Worm (Caenorhabditis elegans) whole organism, L2 larva: ENCODE data around the gene F59B10.4.

Experiments used
- C34F6.9 ChIP-seq: fragments of 150-350 bp; optimal IDR thresholded peaks from 2 replicates; lab custom pipeline; 2014; ENCODE audit warnings: missing biosample characterization, missing genetic modification characterization
- R02D3.7 ChIP-seq: fragments of 150-350 bp; optimal IDR thresholded peaks from 2 replicates; lab custom pipeline; 2014; ENCODE audit warnings: missing biosample characterization, missing genetic modification characterization
- ZK546.5 ChIP-seq: sonication (generic microtip); optimal IDR thresholded peaks from 2 replicates; lab custom pipeline; 2017; ENCODE audit warnings: missing biosample characterization, missing genetic modification characterization
- alr-1 ChIP-seq: fragments of 150-350 bp; optimal IDR thresholded peaks from 2 replicates; lab custom pipeline; 2014; ENCODE audit warnings: missing biosample characterization, missing genetic modification characterization
- aly-2 ChIP-seq: fragments of 150-350 bp; optimal IDR thresholded peaks from 2 replicates; lab custom pipeline; 2014; ENCODE audit warnings: missing biosample characterization, missing genetic modification characterization
- ama-1 ChIP-seq: fragments of 150-350 bp; optimal IDR thresholded peaks from 2 replicates; lab custom pipeline; 2018; ENCODE audit warnings: inconsistent platforms
- blmp-1 ChIP-seq: sonication (generic microtip); optimal IDR thresholded peaks from 2 replicates; lab custom pipeline; 2017; ENCODE audit warnings: missing genetic modification characterization, mild to moderate bottlenecking, missing compliant biosample characterization, antibody characterized with exemption, moderate library complexity; ENCODE audit not compliant: insufficient read depth
- ceh-16 ChIP-seq: fragments of 150-350 bp; optimal IDR thresholded peaks from 2 replicates; lab custom pipeline; 2014; ENCODE audit warnings: missing biosample characterization, missing genetic modification characterization
- crh-2 ChIP-seq: sonication (generic microtip); optimal IDR thresholded peaks from 2 replicates; lab custom pipeline; 2017; ENCODE audit warnings: missing biosample characterization, missing genetic modification characterization
- dmd-4 ChIP-seq: sonication (generic microtip); optimal IDR thresholded peaks from 2 replicates; lab custom pipeline; 2017; ENCODE audit warnings: missing biosample characterization, missing genetic modification characterization
- egl-27 ChIP-seq: sonication (generic microtip); optimal IDR thresholded peaks from 3 replicates; lab custom pipeline; 2017; ENCODE audit warnings: missing biosample characterization, missing genetic modification reagents, missing genetic modification characterization
- elt-1 ChIP-seq: fragments of 150-350 bp; optimal IDR thresholded peaks from 2 replicates; lab custom pipeline; 2014; ENCODE audit warnings: missing biosample characterization, missing genetic modification characterization
- elt-3 ChIP-seq: sonication (generic microtip); optimal IDR thresholded peaks from 2 replicates; lab custom pipeline; 2017; ENCODE audit warnings: missing biosample characterization, missing genetic modification characterization
- fos-1 ChIP-seq: fragments of 150-350 bp; optimal IDR thresholded peaks from 2 replicates; lab custom pipeline; 2014; ENCODE audit warnings: missing biosample characterization, missing genetic modification characterization
- gmeb-1 ChIP-seq: fragments of 150-350 bp; optimal IDR thresholded peaks from 2 replicates; lab custom pipeline; 2014; ENCODE audit warnings: missing biosample characterization, missing genetic modification characterization
- lin-13 ChIP-seq: fragments of 150-350 bp; optimal IDR thresholded peaks from 2 replicates; lab custom pipeline; 2014; ENCODE audit warnings: missing biosample characterization, missing genetic modification reagents, missing genetic modification characterization
- lin-39 ChIP-seq: fragments of 150-350 bp; optimal IDR thresholded peaks from 2 replicates; lab custom pipeline; 2014; ENCODE audit warnings: missing biosample characterization, missing genetic modification reagents, missing genetic modification characterization
- lsy-2 ChIP-seq, 2 experiments: fragments of 150-350 bp in 1 of 2; sonication (generic microtip) in 1 of 2; optimal IDR thresholded peaks; 2 replicates each; lab custom pipeline; 2014 to 2017; ENCODE audit warnings: missing biosample characterization in 2 of 2, missing genetic modification characterization in 2 of 2
- mab-5 ChIP-seq: fragments of 150-350 bp; optimal IDR thresholded peaks from 2 replicates; lab custom pipeline; 2014; ENCODE audit warnings: missing biosample characterization, missing genetic modification characterization
- mbf-1 ChIP-seq: sonication (generic microtip); optimal IDR thresholded peaks from 2 replicates; lab custom pipeline; 2017; ENCODE audit warnings: missing biosample characterization, missing genetic modification characterization
- mdl-1 ChIP-seq, 2 experiments: fragments of 150-350 bp in 1 of 2; sonication (generic microtip) in 1 of 2; optimal IDR thresholded peaks; 2 replicates each; lab custom pipeline; 2017; ENCODE audit warnings: missing biosample characterization in 2 of 2, missing genetic modification characterization in 2 of 2
- nhr-10 ChIP-seq: sonication (generic microtip); optimal IDR thresholded peaks from 2 replicates; lab custom pipeline; 2017; ENCODE audit warnings: missing biosample characterization, missing genetic modification characterization
- nhr-11 ChIP-seq: fragments of 150-350 bp; optimal IDR thresholded peaks from 2 replicates; lab custom pipeline; 2014; ENCODE audit warnings: missing biosample characterization, missing genetic modification characterization
- nhr-12 ChIP-seq: fragments of 150-350 bp; optimal IDR thresholded peaks from 2 replicates; lab custom pipeline; 2014; ENCODE audit warnings: missing biosample characterization, missing genetic modification characterization
- nhr-129 ChIP-seq: fragments of 150-350 bp; optimal IDR thresholded peaks from 2 replicates; lab custom pipeline; 2014; ENCODE audit warnings: missing biosample characterization, missing genetic modification characterization
- nhr-21 ChIP-seq: fragments of 150-350 bp; optimal IDR thresholded peaks from 2 replicates; lab custom pipeline; 2014; ENCODE audit warnings: missing biosample characterization, missing genetic modification characterization
- nhr-23 ChIP-seq: fragments of 150-350 bp; optimal IDR thresholded peaks from 2 replicates; lab custom pipeline; 2014; ENCODE audit warnings: missing biosample characterization, missing genetic modification reagents, missing genetic modification characterization
- nhr-237 ChIP-seq: fragments of 150-350 bp; optimal IDR thresholded peaks from 2 replicates; lab custom pipeline; 2014; ENCODE audit warnings: missing biosample characterization, missing genetic modification characterization
- nhr-25 ChIP-seq: fragments of 150-350 bp; sonication (generic microtip); optimal IDR thresholded peaks from 3 replicates; lab custom pipeline; 2014; ENCODE audit warnings: missing biosample characterization, missing genetic modification characterization
- nhr-6 ChIP-seq: fragments of 150-350 bp; optimal IDR thresholded peaks from 2 replicates; lab custom pipeline; 2014; ENCODE audit warnings: missing biosample characterization, missing genetic modification characterization
- nhr-77 ChIP-seq: fragments of 150-350 bp; optimal IDR thresholded peaks from 2 replicates; lab custom pipeline; 2014; ENCODE audit warnings: missing biosample characterization, missing genetic modification characterization
- peb-1 ChIP-seq: fragments of 150-350 bp; optimal IDR thresholded peaks from 2 replicates; lab custom pipeline; 2014; ENCODE audit warnings: missing biosample characterization, missing genetic modification characterization
- sem-4 ChIP-seq: fragments of 150-350 bp; optimal IDR thresholded peaks from 2 replicates; lab custom pipeline; 2014; ENCODE audit warnings: missing biosample characterization, missing genetic modification reagents, missing genetic modification characterization
- skn-1 ChIP-seq: sonication (generic microtip); optimal IDR thresholded peaks from 2 replicates; lab custom pipeline; 2017; ENCODE audit warnings: missing biosample characterization, missing genetic modification characterization
- sma-3 ChIP-seq: sonication (generic microtip); optimal IDR thresholded peaks from 2 replicates; lab custom pipeline; 2016; ENCODE audit warnings: missing genetic modification reagents, missing genetic modification characterization, missing compliant biosample characterization
- sma-9 ChIP-seq, 2 experiments: fragments of 150-350 bp in 1 of 2; sonication (generic microtip) in 1 of 2; optimal IDR thresholded peaks; 2 replicates each; lab custom pipeline; 2014 to 2016; ENCODE audit warnings: missing genetic modification characterization in 2 of 2, mild to moderate bottlenecking in 1 of 2, missing biosample characterization in 1 of 2, missing compliant biosample characterization in 1 of 2, missing genetic modification reagents in 1 of 2, moderate library complexity in 1 of 2
- snpc-4 ChIP-seq: fragments of 150-350 bp; optimal IDR thresholded peaks from 2 replicates; lab custom pipeline; 2014; ENCODE audit warnings: missing biosample characterization, missing genetic modification characterization
- unc-39 ChIP-seq: fragments of 150-350 bp; optimal IDR thresholded peaks from 2 replicates; lab custom pipeline; 2014; ENCODE audit warnings: missing biosample characterization, missing genetic modification characterization
- unc-55 ChIP-seq: fragments of 150-350 bp; sonication (generic microtip); optimal IDR thresholded peaks from 3 replicates; lab custom pipeline; 2014; ENCODE audit warnings: missing biosample characterization, missing genetic modification reagents, missing genetic modification characterization
- unc-62 ChIP-seq: fragments of 150-350 bp; optimal IDR thresholded peaks from 2 replicates; lab custom pipeline; 2014; ENCODE audit warnings: missing biosample characterization, missing genetic modification reagents, missing genetic modification characterization
- zag-1 ChIP-seq: fragments of 150-350 bp; optimal IDR thresholded peaks from 2 replicates; lab custom pipeline; 2014; ENCODE audit warnings: missing biosample characterization, missing genetic modification characterization
- ztf-1 ChIP-seq: fragments of 200-800 bp; sonication (Bioruptor generic); conservative IDR thresholded peaks from 2 replicates; pipeline ENCODE4 v1.3.6; 2022; ENCODE audit warnings: missing genetic modification characterization, missing compliant biosample characterization
- ztf-11 ChIP-seq: sonication (generic microtip); optimal IDR thresholded peaks from 2 replicates; lab custom pipeline; 2017; ENCODE audit warnings: missing biosample characterization, missing genetic modification characterization
- ztf-4 ChIP-seq: fragments of 150-350 bp; optimal IDR thresholded peaks from 2 replicates; lab custom pipeline; 2014; ENCODE audit warnings: missing biosample characterization, missing genetic modification characterization

Gene F59B10.4

DNA sequence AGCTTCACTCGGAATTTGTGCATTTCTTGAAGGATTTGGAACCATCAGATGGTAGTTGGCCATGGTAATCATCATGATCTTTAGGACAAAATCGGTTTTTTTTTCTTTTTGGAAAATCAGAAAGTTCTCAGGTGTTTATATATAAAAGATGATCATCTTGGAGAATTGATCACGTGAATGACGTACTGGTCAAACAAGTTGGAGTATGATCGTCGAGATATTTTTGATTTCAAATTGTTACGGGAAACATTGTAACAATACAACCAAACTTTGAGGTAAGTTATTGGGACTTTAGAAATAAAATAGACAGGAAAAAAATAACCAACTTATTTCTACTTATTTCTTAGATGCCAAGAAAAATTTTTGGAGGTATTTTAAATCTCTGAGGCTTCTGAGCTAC, at the start of gene F59B10.4:
TSS of gene F59B10.4 (minus strand) at position 101 of the 400 bp plus-strand sequence.
- TF ChIP-seq nhr-11 (tag; lab: Kevin White, UChicago): no peak
- no peak for TF ChIP-seq C34F6.9 (tag; lab: Kevin White, UChicago)
- TF ChIP-seq mbf-1 (tag; lab: Kevin White, UChicago): no peak
- TF ChIP-seq mab-5 (tag; lab: Kevin White, UChicago): no peak
- no peak for TF ChIP-seq blmp-1 (tag; lab: Kevin White, UChicago)
- no peak for TF ChIP-seq lsy-2 (tag; optimal IDR thresholded peaks at IDR 0.05; lab: Kevin White, UChicago)
- no peak for TF ChIP-seq crh-2 (tag; lab: Kevin White, UChicago)
- TF ChIP-seq ztf-11: no peak
- TF ChIP-seq nhr-21: no peak
- no peak for TF ChIP-seq nhr-6 (tag; lab: Kevin White, UChicago)
- TF ChIP-seq skn-1 (tag; lab: Kevin White, UChicago): no peak
- no peak for TF ChIP-seq egl-27
- no peak for TF ChIP-seq nhr-77 (tag; lab: Kevin White, UChicago)
- TF ChIP-seq unc-55 (GFP tag; lab: Kevin White, UChicago): no peak
- TF ChIP-seq zag-1 (tag; lab: Kevin White, UChicago): no peak
- TF ChIP-seq ztf-1 (GFP tag; lab: Robert Waterston, UW): no peak

DNA sequence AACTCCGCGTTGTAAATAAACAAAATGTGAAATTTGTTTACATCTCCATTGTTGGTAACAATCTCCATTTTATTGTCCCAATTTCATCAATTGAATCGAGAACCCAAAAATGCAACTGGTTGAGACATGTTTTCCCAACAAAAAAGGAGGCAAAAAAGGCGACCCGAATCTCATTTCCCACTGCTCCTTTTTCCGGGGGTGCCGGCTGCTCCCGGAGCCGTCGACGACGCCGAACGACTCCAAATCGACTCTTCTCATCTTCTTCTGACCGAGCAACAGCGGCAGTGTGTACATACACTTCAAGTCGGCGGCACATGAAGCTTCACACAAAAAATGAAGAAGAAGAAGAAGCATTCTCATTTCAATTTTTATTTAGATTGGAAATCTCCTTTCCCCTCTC, 47.5 kb upstream of the F59B10.4 start:
- no peak for TF ChIP-seq lsy-2 (tag; optimal IDR thresholded peaks at IDR 0.05; lab: Kevin White, UChicago)
- TF ChIP-seq nhr-25: no peak
- TF ChIP-seq sem-4 (tag; lab: Kevin White, UChicago): no peak
- no peak for TF ChIP-seq sma-3 (GFP tag; lab: Kevin White, UChicago)
- TF ChIP-seq ztf-4 (tag; lab: Kevin White, UChicago): no peak
- TF ChIP-seq ceh-16 (tag; lab: Kevin White, UChicago): no peak
- no peak for TF ChIP-seq lin-39 (tag; lab: Kevin White, UChicago)
- no peak for TF ChIP-seq nhr-21

DNA sequence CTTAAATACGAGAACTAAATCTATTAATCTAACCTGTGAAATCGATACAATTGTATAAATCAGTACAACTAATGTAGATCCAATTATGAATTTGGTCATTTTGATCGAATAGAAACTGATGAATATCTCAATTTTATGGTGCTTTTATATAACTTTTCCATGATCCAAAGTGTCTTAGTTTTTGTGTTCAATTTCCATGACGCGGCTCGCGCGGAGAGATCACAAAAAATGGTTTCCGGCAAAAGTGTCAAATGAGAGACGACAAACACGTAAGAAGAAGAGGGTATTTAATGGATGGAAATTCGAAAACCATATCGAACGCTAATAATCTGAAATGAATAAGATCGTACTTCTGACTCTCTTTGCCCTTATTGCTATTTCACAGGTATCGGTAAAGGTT, 45.7 kb upstream of the F59B10.4 start, which contains the start of the genes C06A1.6 and C06A1.7:
TSS of gene C06A1.6 (minus strand) at position 101 of the 400 bp plus-strand sequence.
TSS of gene C06A1.7 (plus strand) at position 314 of the 400 bp plus-strand sequence.
- TF ChIP-seq nhr-10 (tag; lab: Kevin White, UChicago): no peak
- no peak for TF ChIP-seq ZK546.5 (tag; lab: Kevin White, UChicago)
- TF ChIP-seq nhr-237 (tag; lab: Kevin White, UChicago): no peak

DNA sequence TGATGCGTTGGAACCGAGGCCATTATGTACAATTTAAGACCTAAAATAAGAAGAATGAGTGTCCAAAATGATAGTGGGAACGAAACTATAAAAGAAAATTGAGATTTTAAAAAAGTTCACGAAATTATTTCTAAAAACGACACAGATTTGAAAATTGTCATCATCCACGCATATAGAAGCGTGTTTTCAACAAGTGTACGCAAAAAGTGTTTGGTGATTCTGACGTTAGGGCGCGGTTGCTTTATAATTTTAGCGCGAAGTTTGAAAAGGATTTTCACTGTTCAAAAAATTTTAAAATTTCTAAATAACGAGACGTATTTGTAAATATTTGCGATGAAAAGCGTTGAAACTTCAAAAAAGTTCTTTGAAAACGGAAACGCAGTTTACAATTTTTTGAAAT, 44.5 kb upstream of the F59B10.4 start, which contains the start of gene cdc-48.1:
TSS of gene cdc-48.1 (minus strand) at position 40 of the 400 bp plus-strand sequence.
- TF ChIP-seq ceh-16 (tag; lab: Kevin White, UChicago): peak; percentile 100
- peak; percentile 93 for TF ChIP-seq ZK546.5 (tag; lab: Kevin White, UChicago)
- peak; percentile 57 for TF ChIP-seq unc-39 (tag; lab: Kevin White, UChicago)
- peak; percentile 100 for TF ChIP-seq unc-55 (GFP tag; lab: Kevin White, UChicago)
- TF ChIP-seq nhr-25: peak; percentile 100
- TF ChIP-seq snpc-4 (tag; lab: Kevin White, UChicago): peak; percentile 95
- TF ChIP-seq dmd-4 (tag; lab: Kevin White, UChicago): peak; percentile 78
- peak; percentile 100 for TF ChIP-seq ztf-4 (tag; lab: Kevin White, UChicago)
- peak; percentile 98 for TF ChIP-seq mab-5 (tag; lab: Kevin White, UChicago)
- peak; percentile 100 for TF ChIP-seq egl-27
- peak; percentile 84 for TF ChIP-seq nhr-12 (tag; lab: Kevin White, UChicago)
- peak; percentile 100 for TF ChIP-seq crh-2 (tag; lab: Kevin White, UChicago)
- peak; percentile 93 for TF ChIP-seq nhr-237 (tag; lab: Kevin White, UChicago)
- peak; percentile 100 for TF ChIP-seq lin-13 (GFP tag; lab: Kevin White, UChicago)
- peak; percentile 62 for TF ChIP-seq nhr-23 (tag; lab: Kevin White, UChicago)
- TF ChIP-seq nhr-11 (tag; lab: Kevin White, UChicago): peak; percentile 98
- TF ChIP-seq unc-62 (GFP tag; lab: Kevin White, UChicago): peak; percentile 98
- peak; percentile 91 for TF ChIP-seq R02D3.7 (tag; lab: Kevin White, UChicago)
- peak; percentile 87 for TF ChIP-seq ztf-11
- peak; percentile 95 for TF ChIP-seq nhr-10 (tag; lab: Kevin White, UChicago)
- peak; percentile 99 for TF ChIP-seq lin-39 (tag; lab: Kevin White, UChicago)
- peak; percentile 55 for TF ChIP-seq peb-1 (tag; lab: Kevin White, UChicago)
- TF ChIP-seq ztf-1 (GFP tag; lab: Robert Waterston, UW): peak; percentile 99; the same call in 1 of the 2 replicates
- TF ChIP-seq sem-4 (tag; lab: Kevin White, UChicago): peak; percentile 100
- peak; percentile 100 for TF ChIP-seq fos-1 (tag; lab: Kevin White, UChicago)
- TF ChIP-seq nhr-129 (tag; lab: Kevin White, UChicago): peak; percentile 99
- no peak for TF ChIP-seq alr-1 (tag; lab: Kevin White, UChicago)
- TF ChIP-seq elt-3 (tag; lab: Kevin White, UChicago): no peak
- TF ChIP-seq zag-1 (tag; lab: Kevin White, UChicago): peak; percentile 100
- peak; percentile 97 for TF ChIP-seq ama-1 (lab: Kevin White, UChicago)
- peak; percentile 81 for TF ChIP-seq aly-2 (tag; lab: Kevin White, UChicago)
- TF ChIP-seq gmeb-1 (tag; lab: Kevin White, UChicago): peak; percentile 100
- peak; percentile 98 to 99 for TF ChIP-seq lsy-2 (tag; optimal IDR thresholded peaks at IDR 0.05; lab: Kevin White, UChicago)
- TF ChIP-seq elt-1: peak; percentile 47
- TF ChIP-seq mdl-1 (tag; optimal IDR thresholded peaks at IDR 0.05; lab: Kevin White, UChicago): peak; percentile 39 to 97
- peak; percentile 99 for TF ChIP-seq nhr-77 (tag; lab: Kevin White, UChicago)
- peak; percentile 100 for TF ChIP-seq sma-9 (GFP tag; optimal IDR thresholded peaks at IDR 0.05; lab: Kevin White, UChicago)
- peak; percentile 49 for TF ChIP-seq sma-9 (tag; optimal IDR thresholded peaks at IDR 0.05; lab: Kevin White, UChicago)
- peak; percentile 100 for TF ChIP-seq sma-3 (GFP tag; lab: Kevin White, UChicago)
- TF ChIP-seq C34F6.9 (tag; lab: Kevin White, UChicago): peak; percentile 100
